Worm (Caenorhabditis elegans) whole organism, L3 larva: ENCODE data around the gene T02B11.6.
A peak's percentile ranks its signal among the peaks of the same experiment; 100 is the strongest.

ENCODE experiments used
- R02D3.7 ChIP-seq: fragments of 150-350 bp; optimal IDR thresholded peaks from 2 replicates; lab custom pipeline; 2014; ENCODE audit warnings: missing biosample characterization, missing genetic modification characterization
- aly-2 ChIP-seq: fragments of 150-350 bp; optimal IDR thresholded peaks from 2 replicates; lab custom pipeline; 2014; ENCODE audit warnings: missing biosample characterization, missing genetic modification characterization
- ceh-28 ChIP-seq: fragments of 150-350 bp; optimal IDR thresholded peaks from 2 replicates; lab custom pipeline; 2014; ENCODE audit warnings: missing biosample characterization, missing genetic modification reagents, missing genetic modification characterization
- ceh-9 ChIP-seq: sonication (generic microtip); optimal IDR thresholded peaks from 2 replicates; lab custom pipeline; 2018; ENCODE audit warnings: missing biosample characterization, missing genetic modification characterization
- daf-12 ChIP-seq: fragments of 150-350 bp; optimal IDR thresholded peaks from 2 replicates; lab custom pipeline; 2014; ENCODE audit warnings: missing biosample characterization, missing genetic modification reagents, missing genetic modification characterization
- elt-1 ChIP-seq: fragments of 150-350 bp; optimal IDR thresholded peaks from 2 replicates; lab custom pipeline; 2014; ENCODE audit warnings: missing biosample characterization, missing genetic modification characterization
- elt-2 ChIP-seq: sonication (generic microtip); optimal IDR thresholded peaks from 2 replicates; lab custom pipeline; 2016; ENCODE audit warnings: missing genetic modification reagents, mild to moderate bottlenecking, missing genetic modification characterization, missing compliant biosample characterization
- elt-3 ChIP-seq, 3 experiments: fragments of 150-350 bp in 1 of 3; sonication (generic microtip) in 2 of 3; optimal IDR thresholded peaks; 2 replicates in 2 of 3; 4 replicates in 1 of 3; lab custom pipeline; 2014 to 2017; ENCODE audit warnings: missing biosample characterization in 3 of 3, missing genetic modification characterization in 3 of 3
- fkh-2 ChIP-seq: fragments of 150-350 bp; optimal IDR thresholded peaks from 2 replicates; lab custom pipeline; 2014; ENCODE audit warnings: missing biosample characterization, missing genetic modification reagents, missing genetic modification characterization
- fos-1 ChIP-seq: fragments of 150-350 bp; optimal IDR thresholded peaks from 2 replicates; lab custom pipeline; 2014; ENCODE audit warnings: missing biosample characterization, missing genetic modification characterization
- hmg-11 ChIP-seq: sonication (generic microtip); optimal IDR thresholded peaks from 2 replicates; lab custom pipeline; 2016; ENCODE audit warnings: missing genetic modification characterization, missing compliant biosample characterization
- lin-15B ChIP-seq: fragments of 150-350 bp; optimal IDR thresholded peaks from 2 replicates; lab custom pipeline; 2014; ENCODE audit warnings: missing biosample characterization, missing genetic modification characterization
- lin-39 ChIP-seq: fragments of 150-350 bp; optimal IDR thresholded peaks from 2 replicates; lab custom pipeline; 2018; ENCODE audit warnings: missing biosample characterization, missing genetic modification reagents, missing genetic modification characterization
- lsy-12 ChIP-seq: sonication (generic microtip); optimal IDR thresholded peaks from 2 replicates; lab custom pipeline; 2016; ENCODE audit warnings: mild to moderate bottlenecking, missing genetic modification characterization, missing compliant biosample characterization
- mml-1 ChIP-seq: fragments of 150-350 bp; sonication (generic microtip); optimal IDR thresholded peaks from 3 replicates; lab custom pipeline; 2014; ENCODE audit warnings: missing biosample characterization, missing genetic modification characterization
- nfya-1 ChIP-seq: sonication (generic microtip); optimal IDR thresholded peaks from 2 replicates; lab custom pipeline; 2017; ENCODE audit warnings: missing genetic modification characterization, mild to moderate bottlenecking, missing compliant biosample characterization, antibody characterized with exemption, moderate library complexity; ENCODE audit not compliant: insufficient read depth
- nhr-12 ChIP-seq: fragments of 150-350 bp; optimal IDR thresholded peaks from 2 replicates; lab custom pipeline; 2014; ENCODE audit warnings: missing biosample characterization, missing genetic modification characterization
- nhr-23 ChIP-seq: fragments of 150-350 bp; optimal IDR thresholded peaks from 2 replicates; lab custom pipeline; 2014; ENCODE audit warnings: missing biosample characterization, missing genetic modification reagents, missing genetic modification characterization
- nhr-28 ChIP-seq: fragments of 150-350 bp; optimal IDR thresholded peaks from 2 replicates; lab custom pipeline; 2014; ENCODE audit warnings: missing biosample characterization, missing genetic modification characterization
- nhr-76 ChIP-seq: fragments of 150-350 bp; sonication (generic microtip); optimal IDR thresholded peaks from 5 replicates; lab custom pipeline; 2014; ENCODE audit warnings: missing biosample characterization, missing genetic modification characterization
- pha-4 ChIP-seq: fragments of 150-350 bp; optimal IDR thresholded peaks from 2 replicates; lab custom pipeline; 2014; ENCODE audit warnings: missing biosample characterization, missing genetic modification reagents, missing genetic modification characterization
- pqm-1 ChIP-seq: fragments of 150-350 bp; optimal IDR thresholded peaks from 2 replicates; lab custom pipeline; 2017; ENCODE audit warnings: missing biosample characterization, missing genetic modification characterization, inconsistent platforms
- sea-2 ChIP-seq: fragments of 150-350 bp; sonication (generic microtip); optimal IDR thresholded peaks from 4 replicates; lab custom pipeline; 2014; ENCODE audit warnings: missing biosample characterization, missing genetic modification reagents, missing genetic modification characterization
- snpc-4 ChIP-seq: fragments of 150-350 bp; optimal IDR thresholded peaks from 2 replicates; lab custom pipeline; 2014; ENCODE audit warnings: missing biosample characterization, missing genetic modification characterization
- unc-62 ChIP-seq: fragments of 150-350 bp; sonication (generic microtip); optimal IDR thresholded peaks from 4 replicates; lab custom pipeline; 2014; ENCODE audit warnings: missing biosample characterization, missing genetic modification reagents, missing genetic modification characterization
- zag-1 ChIP-seq: fragments of 150-350 bp; optimal IDR thresholded peaks from 2 replicates; lab custom pipeline; 2014; ENCODE audit warnings: missing biosample characterization, missing genetic modification characterization
- ztf-11 ChIP-seq: fragments of 150-350 bp; optimal IDR thresholded peaks from 2 replicates; lab custom pipeline; 2014; ENCODE audit warnings: missing biosample characterization, missing genetic modification characterization
- ztf-4 ChIP-seq: fragments of 150-350 bp; optimal IDR thresholded peaks from 2 replicates; lab custom pipeline; 2014; ENCODE audit warnings: missing biosample characterization, missing genetic modification characterization

The T02B11.6 gene

ce11 chrV:871029-871428 is 18.1 kb downstream of the T02B11.6 start, which contains the start of gene T02B11.4:
Gene T02B11.4, minus strand, starts transcription at chrV:871129.
- no peak for TF ChIP-seq elt-2 (tag; lab: Kevin White, UChicago)
- TF ChIP-seq R02D3.7 = no peak
- no peak for TF ChIP-seq nhr-28 (tag; lab: Kevin White, UChicago)
- no peak for TF ChIP-seq pqm-1 (tag; lab: Kevin White, UChicago)
- TF ChIP-seq nhr-76 (tag; lab: Kevin White, UChicago) = no peak
- no peak for TF ChIP-seq ceh-28 (tag; lab: Kevin White, UChicago)
- TF ChIP-seq aly-2 (tag; lab: Kevin White, UChicago) = no peak
- TF ChIP-seq lin-39 (tag; lab: Kevin White, UChicago) = no peak
- TF ChIP-seq daf-12 (tag; lab: Kevin White, UChicago) = no peak

- TF ChIP-seq fos-1 (tag; lab: Kevin White, UChicago) (no peak), sea-2 (GFP tag; lab: Kevin White, UChicago) (no peak), hmg-11 (no peak), fkh-2 (no peak), ztf-11 (no peak), mml-1 (no peak)
Observed at ce11 chrV:866729-867128, 22.4 kb downstream of the T02B11.6 start, which contains the start of gene T02B11.3. Gene T02B11.3, minus strand, starts transcription at chrV:866829.

DNA sequence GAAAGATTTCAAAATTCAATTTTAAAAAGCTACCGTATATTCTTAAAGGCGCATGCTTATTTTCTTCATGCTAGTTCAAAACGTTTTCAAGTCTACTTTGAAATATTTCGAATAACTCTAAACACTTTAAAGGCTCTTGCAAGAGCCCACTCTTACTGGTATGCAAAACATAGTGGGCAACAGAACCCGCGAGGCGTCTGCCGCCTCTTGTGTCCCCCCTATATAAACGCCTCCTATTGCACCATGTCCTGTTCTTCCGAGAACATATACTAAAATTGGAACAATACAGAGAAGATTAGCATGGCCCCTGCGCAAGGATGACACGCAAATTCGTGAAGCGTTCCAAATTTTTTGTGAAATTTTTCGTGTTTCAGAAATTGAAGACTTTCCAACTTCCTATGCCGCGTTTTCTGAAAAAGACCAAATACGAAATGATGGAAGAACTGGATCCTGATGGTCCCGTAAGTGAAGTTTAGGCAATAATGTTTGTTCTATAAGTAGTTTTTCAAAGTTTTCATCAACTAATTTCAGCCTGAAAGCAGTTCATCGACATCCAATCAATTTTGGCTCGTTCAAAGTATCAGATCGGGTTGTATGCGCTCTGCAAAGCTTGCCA is 30.2 kb downstream of the T02B11.6 start:
- no peak for TF ChIP-seq zag-1 (tag; lab: Kevin White, UChicago)
- peak; percentile 84 for TF ChIP-seq snpc-4 (tag; lab: Kevin White, UChicago)
- no peak for TF ChIP-seq ceh-9 (tag; lab: Kevin White, UChicago)
- no peak for TF ChIP-seq nhr-12 (tag; lab: Kevin White, UChicago)

DNA sequence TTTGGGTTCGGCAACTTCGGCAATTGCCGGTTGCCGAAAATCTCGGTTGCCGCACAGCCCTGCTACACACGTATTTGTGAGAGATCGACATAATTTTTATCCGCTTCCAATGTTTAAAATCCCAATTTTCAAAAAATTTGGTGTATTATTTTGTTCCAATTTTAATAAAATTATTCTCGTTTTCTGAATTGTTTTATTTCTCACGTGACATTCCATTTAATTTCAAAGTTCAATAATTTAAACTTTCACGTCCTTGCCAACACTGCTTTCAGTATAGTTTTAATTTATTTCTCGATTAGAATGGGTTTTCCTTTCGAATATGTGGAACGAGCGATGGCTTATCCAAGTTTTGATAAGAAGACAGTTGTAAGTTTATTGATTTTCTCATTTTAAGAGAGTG is 32.6 kb downstream of the T02B11.6 start, which contains the start of gene K09C6.2:
Gene K09C6.2, plus strand, starts transcription at position 301 of the 400 bp plus-strand sequence.
- TF ChIP-seq nhr-23 = no peak
- no peak for TF ChIP-seq pqm-1 (tag; lab: Kevin White, UChicago)
- no peak for TF ChIP-seq lin-15B (tag; lab: Kevin White, UChicago)
- TF ChIP-seq nhr-76 (tag; lab: Kevin White, UChicago) = no peak

- no peak for TF ChIP-seq daf-12 (tag; lab: Kevin White, UChicago)
- no peak for TF ChIP-seq R02D3.7
- no peak for TF ChIP-seq aly-2 (tag; lab: Kevin White, UChicago)
- TF ChIP-seq pha-4 (tag; lab: Kevin White, UChicago) = no peak
Observed at ce11 chrV:854966-855365, 34.1 kb downstream of the T02B11.6 start, which contains the start of gene K09C6.9. Gene K09C6.9, minus strand, starts transcription at chrV:855066.

- TF ChIP-seq nhr-76 (tag; lab: Kevin White, UChicago) (no peak), elt-3 (tag; optimal IDR thresholded peaks at IDR 0.05; lab: Kevin White, UChicago) (no peak), nfya-1 (no peak), fkh-2 (no peak)
Observed at ce11 chrV:852184-852583, 36.9 kb downstream of the T02B11.6 start, which contains the start of gene K09C6.3. Gene K09C6.3, plus strand, starts transcription at chrV:852484.

- no peak for TF ChIP-seq ztf-4 (tag; lab: Kevin White, UChicago)
- TF ChIP-seq sea-2 (GFP tag; lab: Kevin White, UChicago) = no peak
Observed at ce11 chrV:849512-849911, 39.6 kb downstream of the T02B11.6 start, which contains the start of gene srbc-12. Gene srbc-12, plus strand, starts transcription at chrV:849812.

ce11 chrV:849042-849441 is 40.1 kb downstream of the T02B11.6 start:
- no peak for TF ChIP-seq lsy-12 (tag; lab: Kevin White, UChicago)
- TF ChIP-seq elt-1 (tag; lab: Kevin White, UChicago) = no peak
- no peak for TF ChIP-seq unc-62 (GFP tag; lab: Kevin White, UChicago)
- no peak for TF ChIP-seq lin-39 (tag; lab: Kevin White, UChicago)
